Worm (Caenorhabditis elegans) whole organism, young adult: Measurements from ENCODE around the gene eco-1.

Experiments
- him-1 ChIP-seq: sonication (generic microtip); optimal IDR thresholded peaks from 2 replicates; lab custom pipeline; 2016; ENCODE audit warnings: missing genotype, missing genetic modification reagents, missing genetic modification characterization, missing compliant biosample characterization
- lin-35 ChIP-seq, 3 experiments: fragments of 150-350 bp in 2 of 3; sonication (generic microtip) in 1 of 3; optimal IDR thresholded peaks; 2 replicates each; lab custom pipeline; 2014 to 2018; ENCODE audit warnings: missing biosample characterization in 3 of 3, missing genetic modification characterization in 3 of 3, missing genetic modification reagents in 3 of 3
- pha-4 ChIP-seq: fragments of 150-350 bp; sonication (generic microtip); optimal IDR thresholded peaks from 2 replicates; lab custom pipeline; 2014; ENCODE audit warnings: missing biosample characterization, missing genetic modification reagents, missing genetic modification characterization

DNA sequence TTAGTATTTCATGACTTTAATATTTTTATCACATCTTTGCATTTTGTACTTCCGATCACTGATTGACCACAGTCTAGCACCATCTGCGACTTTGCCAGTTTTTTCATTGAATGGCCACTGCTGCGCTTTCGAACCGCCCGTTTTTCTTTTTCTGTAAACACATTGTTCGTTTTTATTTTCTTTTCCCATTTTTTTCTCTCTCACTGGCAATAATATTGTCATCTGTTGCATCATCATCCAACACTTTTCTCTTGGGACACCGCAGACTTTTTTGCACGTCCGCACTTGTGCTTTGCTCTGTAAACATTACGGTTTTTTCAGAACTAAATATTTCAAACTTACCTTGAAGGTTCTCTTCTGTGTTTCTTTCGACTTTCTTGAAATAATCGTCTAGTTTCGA lies 268 bp downstream of the eco-1 start:
- TF ChIP-seq pha-4 (tag; lab: Kevin White, UChicago) (no peak), him-1 (tag; lab: Kevin White, UChicago) (no peak), lin-35 (GFP tag; optimal IDR thresholded peaks at IDR 0.05; lab: Kevin White, UChicago) (no peak)
